Fruit fly (Drosophila melanogaster) whole organism, prepupa: ENCODE results near the gene Teh1.

Experiments used
- Blimp-1 ChIP-seq: fragments of 200-800 bp; sonication (Bioruptor generic); optimal IDR thresholded peaks from 3 replicates; lab custom pipeline; 2017; ENCODE audit warnings: missing biosample characterization, missing genetic modification characterization, mild to moderate bottlenecking, moderate library complexity, missing genetic modification reagents
- CG11762 ChIP-seq: fragments of 200-800 bp; sonication (Bioruptor generic); optimal IDR thresholded peaks from 3 replicates; lab custom pipeline; 2016; ENCODE audit warnings: missing biosample characterization, missing genetic modification characterization; ENCODE audit not compliant: insufficient read depth
- CG15336 ChIP-seq: fragments of 200-800 bp; sonication (Bioruptor generic); IDR thresholded peaks from 2 replicates; pipeline ENCODE4 v1.3.6; 2022; ENCODE audit warnings: missing biosample characterization, missing genetic modification characterization
- CG1621 ChIP-seq: fragments of 200-800 bp; sonication (Bioruptor generic); optimal IDR thresholded peaks from 3 replicates; lab custom pipeline; 2018; ENCODE audit warnings: missing biosample characterization, mild to moderate bottlenecking, missing genetic modification characterization
- CG32006 ChIP-seq: fragments of 200-800 bp; sonication (Bioruptor generic); optimal IDR thresholded peaks from 3 replicates; lab custom pipeline; 2017; ENCODE audit warnings: missing biosample characterization, mild to moderate bottlenecking, missing genetic modification characterization
- CG34406 ChIP-seq: fragments of 200-800 bp; sonication (Bioruptor generic); optimal IDR thresholded peaks from 3 replicates; lab custom pipeline; 2016; ENCODE audit warnings: missing biosample characterization, missing genetic modification characterization
- CG3919 ChIP-seq: fragments of 200-800 bp; sonication (Bioruptor generic); optimal IDR thresholded peaks from 3 replicates; lab custom pipeline; 2016; ENCODE audit warnings: missing biosample characterization, missing genetic modification characterization
- CG6276 ChIP-seq: fragments of 200-800 bp; sonication (Bioruptor generic); optimal IDR thresholded peaks from 2 replicates; lab custom pipeline; 2017; ENCODE audit warnings: missing biosample characterization, mild to moderate bottlenecking, missing genetic modification characterization
- CG6808 ChIP-seq: fragments of 200-800 bp; sonication (Bioruptor generic); optimal IDR thresholded peaks from 3 replicates; lab custom pipeline; 2017; ENCODE audit warnings: missing biosample characterization, missing genetic modification characterization, mild to moderate bottlenecking, moderate library complexity, missing genetic modification reagents
- CG8119 ChIP-seq: fragments of 200-800 bp; sonication (Bioruptor generic); IDR thresholded peaks from 3 replicates; pipeline ENCODE4 v1.3.6; 2022; ENCODE audit warnings: missing biosample characterization, missing genetic modification characterization
- CG8632 ChIP-seq: fragments of 200-800 bp; sonication (Bioruptor generic); optimal IDR thresholded peaks from 3 replicates; lab custom pipeline; 2016; ENCODE audit warnings: missing biosample characterization, missing genetic modification characterization
- CG9139 ChIP-seq: fragments of 200-800 bp; sonication (Bioruptor generic); optimal IDR thresholded peaks from 3 replicates; lab custom pipeline; 2017; ENCODE audit warnings: missing biosample characterization, mild to moderate bottlenecking, missing genetic modification characterization
- Hr39 ChIP-seq: fragments of 200-800 bp; sonication (Bioruptor generic); optimal IDR thresholded peaks from 2 replicates; lab custom pipeline; 2016; ENCODE audit warnings: missing biosample characterization, missing genetic modification characterization
- Lpt ChIP-seq: fragments of 200-800 bp; sonication (Bioruptor generic); optimal IDR thresholded peaks from 3 replicates; lab custom pipeline; 2016; ENCODE audit warnings: missing biosample characterization, missing genetic modification characterization
- Smox ChIP-seq: fragments of 200-800 bp; sonication (Bioruptor generic); optimal IDR thresholded peaks from 3 replicates; lab custom pipeline; 2016; ENCODE audit warnings: missing biosample characterization, missing genetic modification characterization
- acj6 ChIP-seq: fragments of 200-800 bp; sonication (Bioruptor generic); optimal IDR thresholded peaks from 3 replicates; lab custom pipeline; 2016; ENCODE audit warnings: missing biosample characterization, missing genetic modification characterization
- lz ChIP-seq: fragments of 200-800 bp; sonication (Bioruptor generic); optimal IDR thresholded peaks from 3 replicates; lab custom pipeline; 2016; ENCODE audit warnings: missing biosample characterization, missing genetic modification characterization
- net ChIP-seq: fragments of 200-800 bp; sonication (Bioruptor generic); optimal IDR thresholded peaks from 3 replicates; lab custom pipeline; 2016; ENCODE audit warnings: missing biosample characterization, missing genetic modification characterization
- pdm3 ChIP-seq: fragments of 200-800 bp; sonication (Bioruptor generic); optimal IDR thresholded peaks from 3 replicates; lab custom pipeline; 2016; ENCODE audit warnings: missing biosample characterization, missing genetic modification characterization
- salr ChIP-seq, 2 experiments: fragments of 200-800 bp; sonication (Bioruptor generic); optimal IDR thresholded peaks; 3 replicates each; lab custom pipeline; 2016 to 2018; ENCODE audit warnings: missing biosample characterization in 2 of 2, missing genetic modification characterization in 2 of 2, mild to moderate bottlenecking in 1 of 2
- spab ChIP-seq: fragments of 200-800 bp; sonication (Bioruptor generic); optimal IDR thresholded peaks from 2 replicates; lab custom pipeline; 2017; ENCODE audit warnings: missing biosample characterization, mild to moderate bottlenecking, missing genetic modification characterization, missing genetic modification reagents
- vri ChIP-seq: fragments of 200-800 bp; sonication (Bioruptor generic); optimal IDR thresholded peaks from 3 replicates; lab custom pipeline; 2016; ENCODE audit warnings: missing biosample characterization, mild to moderate bottlenecking, missing genetic modification characterization

Gene Teh1

dm6 chr3R:9777941-9778360 is 90.0 kb downstream of the Teh1 start, which contains the start of gene RpS29 (continued):
- TF ChIP-seq CG34406 = peak; percentile 8
- TF ChIP-seq Blimp-1 (GFP tag; lab: Kevin White, UChicago) = peak; percentile 39
- no peak for TF ChIP-seq Smox
- TF ChIP-seq CG1621 (tag; lab: Kevin White, UChicago) = peak; percentile 72
- peak; percentile 65 for TF ChIP-seq Hr39
- TF ChIP-seq salr (GFP tag; optimal IDR thresholded peaks at IDR 0.05; lab: Kevin White, UChicago) = peak in 1 of 2 experiments; percentile 58
- TF ChIP-seq CG15336 (GFP tag; lab: Robert Waterston, UW) = no peak
- peak; percentile 55 for TF ChIP-seq pdm3
- peak; percentile 70 for TF ChIP-seq lz (GFP tag; lab: Kevin White, UChicago)
- TF ChIP-seq CG6276 (GFP tag; lab: Kevin White, UChicago) = no peak
- no peak for TF ChIP-seq CG32006 (GFP tag; lab: Kevin White, UChicago)
- TF ChIP-seq spab (GFP tag; lab: Kevin White, UChicago) = no peak
- no peak for TF ChIP-seq CG8119 (GFP tag; lab: Robert Waterston, UW)
- no peak for TF ChIP-seq CG11762
- TF ChIP-seq CG6808 (GFP tag; lab: Kevin White, UChicago) = peak; percentile 42
- peak; percentile 34 for TF ChIP-seq net (GFP tag; lab: Kevin White, UChicago)
- no peak for TF ChIP-seq CG8632
- peak; percentile 34 for TF ChIP-seq CG9139
- no peak for TF ChIP-seq Lpt (GFP tag; lab: Kevin White, UChicago)
- TF ChIP-seq vri (GFP tag; lab: Kevin White, UChicago) = peak; percentile 32
- peak; percentile 55 for TF ChIP-seq acj6 (GFP tag; lab: Kevin White, UChicago)
- peak; percentile 73 for TF ChIP-seq CG3919
